Fruit fly (Drosophila melanogaster) whole organism, prepupa: ENCODE measurements around the gene CG1737.

Experiments
- CG10669 ChIP-seq: fragments of 200-800 bp; sonication (Bioruptor generic); optimal IDR thresholded peaks from 3 replicates; lab custom pipeline; 2018; ENCODE audit warnings: missing biosample characterization, mild to moderate bottlenecking, missing genetic modification characterization, moderate library complexity
- CG11294 ChIP-seq: fragments of 200-800 bp; sonication (Bioruptor generic); IDR thresholded peaks from 2 replicates; pipeline ENCODE4 v1.3.6; 2022; ENCODE audit warnings: missing biosample characterization, missing genetic modification characterization
- CG11762 ChIP-seq: fragments of 200-800 bp; sonication (Bioruptor generic); optimal IDR thresholded peaks from 3 replicates; lab custom pipeline; 2016; ENCODE audit warnings: missing biosample characterization, missing genetic modification characterization; ENCODE audit not compliant: insufficient read depth
- CG11902 ChIP-seq: fragments of 200-800 bp; sonication (Bioruptor generic); optimal IDR thresholded peaks from 3 replicates; lab custom pipeline; 2016; ENCODE audit warnings: missing biosample characterization, missing genetic modification characterization
- CG15336 ChIP-seq: fragments of 200-800 bp; sonication (Bioruptor generic); IDR thresholded peaks from 2 replicates; pipeline ENCODE4 v1.3.6; 2022; ENCODE audit warnings: missing biosample characterization, missing genetic modification characterization
- CG1621 ChIP-seq: fragments of 200-800 bp; sonication (Bioruptor generic); optimal IDR thresholded peaks from 3 replicates; lab custom pipeline; 2018; ENCODE audit warnings: missing biosample characterization, mild to moderate bottlenecking, missing genetic modification characterization
- CG3032 ChIP-seq: fragments of 200-800 bp; optimal IDR thresholded peaks from 2 replicates; lab custom pipeline; 2019; ENCODE audit warnings: missing biosample characterization, mild to moderate bottlenecking, missing genetic modification characterization, moderate library complexity
- CG31627 ChIP-seq: fragments of 200-800 bp; sonication (Bioruptor generic); optimal IDR thresholded peaks from 3 replicates; lab custom pipeline; 2016; ENCODE audit warnings: missing biosample characterization, missing genetic modification characterization
- CG32006 ChIP-seq: fragments of 200-800 bp; sonication (Bioruptor generic); optimal IDR thresholded peaks from 3 replicates; lab custom pipeline; 2017; ENCODE audit warnings: missing biosample characterization, mild to moderate bottlenecking, missing genetic modification characterization
- CG34406 ChIP-seq: fragments of 200-800 bp; sonication (Bioruptor generic); optimal IDR thresholded peaks from 3 replicates; lab custom pipeline; 2016; ENCODE audit warnings: missing biosample characterization, missing genetic modification characterization
- CG3919 ChIP-seq: fragments of 200-800 bp; sonication (Bioruptor generic); optimal IDR thresholded peaks from 3 replicates; lab custom pipeline; 2016; ENCODE audit warnings: missing biosample characterization, missing genetic modification characterization
- CG6163 ChIP-seq: fragments of 200-800 bp; sonication (Bioruptor generic); IDR thresholded peaks from 3 replicates; pipeline ENCODE4 v1.3.6; 2022; ENCODE audit warnings: missing biosample characterization, missing genetic modification characterization
- CG6276 ChIP-seq: fragments of 200-800 bp; sonication (Bioruptor generic); optimal IDR thresholded peaks from 2 replicates; lab custom pipeline; 2017; ENCODE audit warnings: missing biosample characterization, mild to moderate bottlenecking, missing genetic modification characterization
- CG6792 ChIP-seq: fragments of 200-800 bp; sonication (Bioruptor generic); optimal IDR thresholded peaks from 3 replicates; lab custom pipeline; 2016; ENCODE audit warnings: missing biosample characterization, missing genetic modification characterization
- CG6808 ChIP-seq: fragments of 200-800 bp; sonication (Bioruptor generic); optimal IDR thresholded peaks from 3 replicates; lab custom pipeline; 2017; ENCODE audit warnings: missing biosample characterization, missing genetic modification characterization, mild to moderate bottlenecking, moderate library complexity, missing genetic modification reagents
- CG6854 ChIP-seq: fragments of 200-800 bp; sonication (Bioruptor generic); optimal IDR thresholded peaks from 2 replicates; lab custom pipeline; 2017; ENCODE audit warnings: missing biosample characterization, mild to moderate bottlenecking, missing genetic modification characterization
- CG8119 ChIP-seq: fragments of 200-800 bp; sonication (Bioruptor generic); IDR thresholded peaks from 3 replicates; pipeline ENCODE4 v1.3.6; 2022; ENCODE audit warnings: missing biosample characterization, missing genetic modification characterization
- CG8319 ChIP-seq: fragments of 200-800 bp; sonication (Bioruptor generic); optimal IDR thresholded peaks from 3 replicates; lab custom pipeline; 2016; ENCODE audit warnings: missing biosample characterization, missing genetic modification characterization
- Eip78C ChIP-seq: fragments of 200-800 bp; sonication (Bioruptor generic); peaks from one replicate; lab custom pipeline; 2016; ENCODE audit warnings: missing biosample characterization, missing genetic modification characterization
- Ets96B ChIP-seq: fragments of 200-800 bp; optimal IDR thresholded peaks from 2 replicates; lab custom pipeline; 2019; ENCODE audit warnings: missing biosample characterization, mild to moderate bottlenecking, missing genetic modification characterization, moderate library complexity
- Hr38 ChIP-seq: sonication (Bioruptor generic); optimal IDR thresholded peaks from 2 replicates; lab custom pipeline; 2016; ENCODE audit warnings: missing biosample characterization, missing genetic modification characterization
- Hr39 ChIP-seq: fragments of 200-800 bp; sonication (Bioruptor generic); optimal IDR thresholded peaks from 2 replicates; lab custom pipeline; 2016; ENCODE audit warnings: missing biosample characterization, missing genetic modification characterization
- Hr4 ChIP-seq: fragments of 200-800 bp; sonication (Bioruptor generic); optimal IDR thresholded peaks from 3 replicates; lab custom pipeline; 2016; ENCODE audit warnings: missing biosample characterization, missing genetic modification characterization
- Lpt ChIP-seq: fragments of 200-800 bp; sonication (Bioruptor generic); optimal IDR thresholded peaks from 3 replicates; lab custom pipeline; 2016; ENCODE audit warnings: missing biosample characterization, missing genetic modification characterization
- Met ChIP-seq: fragments of 200-800 bp; sonication (Bioruptor generic); optimal IDR thresholded peaks from 3 replicates; lab custom pipeline; 2016; ENCODE audit warnings: missing biosample characterization, missing genetic modification characterization
- OdsH ChIP-seq: fragments of 200-800 bp; sonication (Bioruptor generic); optimal IDR thresholded peaks from 3 replicates; lab custom pipeline; 2016; ENCODE audit warnings: missing biosample characterization, missing genetic modification characterization
- Smox ChIP-seq: fragments of 200-800 bp; sonication (Bioruptor generic); optimal IDR thresholded peaks from 3 replicates; lab custom pipeline; 2016; ENCODE audit warnings: missing biosample characterization, missing genetic modification characterization
- Sox102F ChIP-seq: fragments of 200-800 bp; sonication (Bioruptor generic); optimal IDR thresholded peaks from 2 replicates; lab custom pipeline; 2016; ENCODE audit warnings: missing biosample characterization, mild to moderate bottlenecking, missing genetic modification characterization
- Sox14 ChIP-seq: fragments of 200-800 bp; sonication (Bioruptor generic); optimal IDR thresholded peaks from 3 replicates; lab custom pipeline; 2016; ENCODE audit warnings: missing biosample characterization, missing genetic modification characterization
- achi ChIP-seq: fragments of 200-800 bp; sonication (Bioruptor generic); optimal IDR thresholded peaks from 3 replicates; lab custom pipeline; 2016; ENCODE audit warnings: missing biosample characterization, missing genetic modification characterization
- acj6 ChIP-seq: fragments of 200-800 bp; sonication (Bioruptor generic); optimal IDR thresholded peaks from 3 replicates; lab custom pipeline; 2016; ENCODE audit warnings: missing biosample characterization, missing genetic modification characterization
- cyc ChIP-seq: fragments of 200-800 bp; sonication (Bioruptor generic); optimal IDR thresholded peaks from 3 replicates; lab custom pipeline; 2016; ENCODE audit warnings: missing biosample characterization, missing genetic modification characterization
- dsx ChIP-seq: fragments of 200-800 bp; optimal IDR thresholded peaks from 3 replicates; lab custom pipeline; 2019; ENCODE audit warnings: missing biosample characterization, mild to moderate bottlenecking, missing genetic modification characterization, moderate library complexity; ENCODE audit not compliant: poor library complexity, severe bottlenecking
- esn ChIP-seq: fragments of 200-800 bp; sonication (Bioruptor generic); optimal IDR thresholded peaks from 2 replicates; lab custom pipeline; 2016; ENCODE audit warnings: missing biosample characterization, mild to moderate bottlenecking, missing genetic modification characterization, moderate library complexity
- fd59A ChIP-seq: fragments of 200-800 bp; sonication (Bioruptor generic); optimal IDR thresholded peaks from 2 replicates; lab custom pipeline; 2017; ENCODE audit warnings: missing biosample characterization, mild to moderate bottlenecking, missing genetic modification characterization, missing genetic modification reagents
- lz ChIP-seq: fragments of 200-800 bp; sonication (Bioruptor generic); optimal IDR thresholded peaks from 3 replicates; lab custom pipeline; 2016; ENCODE audit warnings: missing biosample characterization, missing genetic modification characterization
- pdm3 ChIP-seq: fragments of 200-800 bp; sonication (Bioruptor generic); optimal IDR thresholded peaks from 3 replicates; lab custom pipeline; 2016; ENCODE audit warnings: missing biosample characterization, missing genetic modification characterization
- salr ChIP-seq, 2 experiments: fragments of 200-800 bp; sonication (Bioruptor generic); optimal IDR thresholded peaks; 3 replicates each; lab custom pipeline; 2016 to 2018; ENCODE audit warnings: missing biosample characterization in 2 of 2, missing genetic modification characterization in 2 of 2, mild to moderate bottlenecking in 1 of 2
- ss ChIP-seq, 2 experiments: fragments of 200-800 bp; sonication (Bioruptor generic); optimal IDR thresholded peaks; 2 replicates in 1 of 2; 3 replicates in 1 of 2; lab custom pipeline; 2017 to 2018; ENCODE audit warnings: mild to moderate bottlenecking in 2 of 2, missing biosample characterization in 2 of 2, missing genetic modification characterization in 2 of 2, moderate library complexity in 1 of 2
- svp ChIP-seq: fragments of 200-800 bp; sonication (Bioruptor generic); peaks from one replicate; lab custom pipeline; 2016; ENCODE audit warnings: missing biosample characterization, missing genetic modification characterization
- topi ChIP-seq: fragments of 200-800 bp; sonication (Bioruptor generic); optimal IDR thresholded peaks from 3 replicates; lab custom pipeline; 2016; ENCODE audit warnings: missing biosample characterization, missing genetic modification characterization
- vri ChIP-seq: fragments of 200-800 bp; sonication (Bioruptor generic); optimal IDR thresholded peaks from 3 replicates; lab custom pipeline; 2016; ENCODE audit warnings: missing biosample characterization, mild to moderate bottlenecking, missing genetic modification characterization

The CG1737 gene

DNA sequence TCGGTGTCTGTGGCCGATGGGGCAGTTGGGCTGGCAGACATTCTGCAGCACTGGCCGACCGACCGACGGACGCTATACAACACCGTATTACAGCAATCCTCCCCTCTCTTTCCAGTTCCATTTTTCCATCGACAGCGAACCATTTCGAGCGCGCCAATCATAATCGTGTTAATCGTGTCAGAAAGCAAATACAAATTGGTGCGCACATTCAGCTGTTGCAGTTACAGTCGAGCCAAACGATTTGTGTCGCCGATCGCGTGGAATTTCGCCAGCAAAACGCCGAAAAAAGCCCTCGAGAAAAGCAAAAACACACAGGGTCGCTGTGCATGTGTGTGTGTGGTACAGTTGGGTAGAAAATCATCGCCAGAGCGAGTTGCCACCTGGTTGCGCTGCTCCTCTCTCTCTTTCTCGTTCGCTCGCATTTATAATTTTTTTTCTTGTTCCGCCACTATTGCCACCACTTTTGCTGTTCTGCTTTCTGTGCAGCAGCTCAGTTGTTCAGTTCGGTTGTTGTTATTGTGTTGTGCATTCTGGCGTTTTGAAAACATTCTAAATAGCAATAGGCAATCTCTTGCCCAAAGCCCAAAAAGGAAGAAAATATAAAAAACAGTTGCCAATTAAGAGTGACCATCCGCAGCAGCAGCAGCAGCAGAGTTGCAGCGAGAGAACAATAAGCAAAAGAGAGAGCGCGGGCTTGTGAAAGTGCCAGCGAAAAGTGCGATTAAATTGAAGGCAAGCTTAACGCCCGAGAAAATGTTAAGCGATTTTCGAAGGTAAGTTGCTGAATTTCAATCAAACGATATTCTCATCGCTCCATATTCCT lies at the start of gene CG1737:
TSS of gene CG1737 (plus strand) at position 104 of the 823 bp plus-strand sequence.
- TF ChIP-seq CG32006 (no peak), Lpt (no peak), lz (GFP tag; lab: Kevin White, UChicago) (no peak), CG6854 (peak; percentile 35), Hr39 (peak; percentile 3), OdsH (GFP tag; lab: Kevin White, UChicago) (peak; percentile 7), CG31627 (GFP tag; lab: Kevin White, UChicago) (peak; percentile 11), Hr38 (GFP tag; lab: Kevin White, UChicago) (no peak), ss (GFP tag; optimal IDR thresholded peaks at IDR 0.05; lab: Kevin White, UChicago) (peak in 1 of 2 experiments; percentile 9), CG6792 (peak; percentile 10), fd59A (GFP tag; lab: Kevin White, UChicago) (no peak), CG8119 (GFP tag; lab: Robert Waterston, UW) (no peak), topi (GFP tag; lab: Kevin White, UChicago) (peak; percentile 7), cyc (GFP tag; lab: Kevin White, UChicago) (peak; percentile 31), CG1621 (tag; lab: Kevin White, UChicago) (no peak), CG3032 (tag; lab: Kevin White, UChicago) (no peak), Smox (no peak), dsx (no peak), esn (GFP tag; lab: Kevin White, UChicago) (peak; percentile 9), Sox14 (peak; percentile 17), svp (peak; percentile 24), CG8319 (GFP tag; lab: Kevin White, UChicago) (peak; percentile 26), CG6163 (peak; percentile 16; the same call in 1 of the 3 replicates), CG3919 (peak; percentile 2), Eip78C (GFP tag; lab: Kevin White, UChicago) (peak; percentile 45), vri (GFP tag; lab: Kevin White, UChicago) (peak; percentile 17), CG11294 (no peak)

DNA sequence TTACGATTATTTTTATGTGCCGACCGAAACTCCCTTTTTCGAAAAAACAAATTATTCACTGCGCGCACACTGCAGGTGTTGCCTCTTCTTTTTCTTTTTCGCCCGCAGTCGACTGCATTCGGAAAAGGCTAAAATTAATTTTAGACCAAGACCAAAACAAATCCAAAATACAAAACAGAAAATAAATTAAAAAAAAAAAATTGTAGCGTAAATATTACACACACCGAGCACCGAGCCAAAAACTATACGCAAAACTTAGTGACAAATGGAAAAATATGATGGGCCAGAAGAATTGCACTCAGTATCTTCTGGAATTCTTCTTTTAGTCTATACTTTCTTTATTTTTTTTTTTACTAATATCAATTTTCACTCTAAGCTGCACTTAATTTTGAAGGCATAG lies 47.7 kb upstream of the CG1737 start, which contains the start of gene CG44422:
TSS of gene CG44422 (minus strand) at position 101 of the 400 bp plus-strand sequence.
- no peak for TF ChIP-seq CG34406
- no peak for TF ChIP-seq CG1621 (tag; lab: Kevin White, UChicago)
- no peak for TF ChIP-seq Eip78C (GFP tag; lab: Kevin White, UChicago)
- no peak for TF ChIP-seq ss (GFP tag; optimal IDR thresholded peaks at IDR 0.05; lab: Kevin White, UChicago)
- no peak for TF ChIP-seq esn (GFP tag; lab: Kevin White, UChicago)
- TF ChIP-seq Ets96B (tag; lab: Kevin White, UChicago) = no peak
- TF ChIP-seq CG11294 = no peak
- no peak for TF ChIP-seq vri (GFP tag; lab: Kevin White, UChicago)
- TF ChIP-seq Sox102F (GFP tag; lab: Kevin White, UChicago) = no peak
- TF ChIP-seq Hr39 = no peak
- TF ChIP-seq cyc (GFP tag; lab: Kevin White, UChicago) = no peak
- TF ChIP-seq pdm3 = no peak
- TF ChIP-seq CG15336 = no peak

DNA sequence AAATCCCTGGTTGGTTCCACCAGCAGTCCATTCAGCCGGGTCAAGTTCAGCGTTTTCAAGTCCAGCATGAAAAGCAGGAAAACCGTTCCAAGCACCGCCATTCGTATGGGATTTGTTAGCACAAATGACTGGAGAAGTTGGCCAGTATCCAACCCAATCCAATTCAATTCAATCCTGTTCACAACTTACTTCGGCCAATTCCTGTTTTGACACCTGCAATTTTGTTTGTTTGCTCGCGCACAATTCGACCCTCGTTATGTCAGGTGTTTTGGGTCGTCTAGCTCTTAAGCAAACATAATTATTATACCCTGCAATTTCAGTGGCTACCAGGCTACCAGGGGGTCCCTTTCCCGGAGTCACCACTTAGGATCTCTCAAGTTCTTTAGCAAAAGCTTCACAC lies 39.3 kb upstream of the CG1737 start, which contains the start of gene Ir10a:
TSS of gene Ir10a (minus strand) at position 101 of the 400 bp plus-strand sequence.
- TF ChIP-seq CG11762 (GFP tag; lab: Kevin White, UChicago) (no peak), CG11902 (no peak), Eip78C (GFP tag; lab: Kevin White, UChicago) (no peak), esn (GFP tag; lab: Kevin White, UChicago) (no peak), CG15336 (no peak), CG6276 (no peak), CG10669 (GFP tag; lab: Kevin White, UChicago) (no peak), CG32006 (no peak), acj6 (GFP tag; lab: Kevin White, UChicago) (no peak), Hr4 (GFP tag; lab: Kevin White, UChicago) (no peak), Hr39 (no peak), Sox14 (no peak), Met (GFP tag; lab: Kevin White, UChicago) (no peak), CG6163 (no peak), CG6808 (no peak), CG34406 (no peak), salr (GFP tag; optimal IDR thresholded peaks at IDR 0.05; lab: Kevin White, UChicago) (no peak), achi (GFP tag; lab: Kevin White, UChicago) (no peak)
- TF ChIP-seq, all 60 proteins: peak for 0
